Fruit fly (Drosophila melanogaster) whole organism, pupa: Measurements from ENCODE around the gene Nsf2.

Experiments
- CG10348 ChIP-seq: fragments of 200-800 bp; sonication (Bioruptor generic); IDR thresholded peaks from 2 replicates; pipeline ENCODE4 v1.3.6; 2022; ENCODE audit warnings: missing biosample characterization, missing genetic modification characterization
- CG12605 ChIP-seq: fragments of 200-800 bp; sonication (Bioruptor generic); IDR thresholded peaks from 2 replicates; pipeline ENCODE4 v1.3.6; 2022; ENCODE audit warnings: missing biosample characterization, missing genetic modification characterization
- CG13204 ChIP-seq: fragments of 200-800 bp; sonication (Bioruptor generic); optimal IDR thresholded peaks from 2 replicates; lab custom pipeline; 2018; ENCODE audit warnings: missing biosample characterization, mild to moderate bottlenecking, missing genetic modification characterization, moderate library complexity
- CG14655 ChIP-seq: fragments of 200-800 bp; sonication (Bioruptor generic); optimal IDR thresholded peaks from 3 replicates; lab custom pipeline; 2017; ENCODE audit warnings: mild to moderate bottlenecking, missing biosample characterization, missing genetic modification reagents, missing genetic modification characterization
- CG15710 ChIP-seq: fragments of 200-800 bp; sonication (Bioruptor generic); optimal IDR thresholded peaks from 2 replicates; lab custom pipeline; 2018; ENCODE audit warnings: missing biosample characterization, mild to moderate bottlenecking, missing genetic modification characterization, moderate library complexity
- CG17806 ChIP-seq: fragments of 200-800 bp; sonication (Bioruptor generic); optimal IDR thresholded peaks from 2 replicates; lab custom pipeline; 2018; ENCODE audit warnings: missing biosample characterization, mild to moderate bottlenecking, missing genetic modification characterization, moderate library complexity
- CG32121 ChIP-seq: fragments of 200-800 bp; sonication (Bioruptor generic); IDR thresholded peaks from 2 replicates; pipeline ENCODE4 v1.3.6; 2022; ENCODE audit warnings: missing biosample characterization, missing genetic modification characterization
- CG34367 ChIP-seq: fragments of 200-800 bp; sonication (Bioruptor generic); optimal IDR thresholded peaks from 2 replicates; lab custom pipeline; 2018; ENCODE audit warnings: missing biosample characterization, mild to moderate bottlenecking, missing genetic modification characterization
- CG4496 ChIP-seq: fragments of 200-800 bp; sonication (Bioruptor generic); IDR thresholded peaks from 3 replicates; pipeline ENCODE4 v1.3.6; 2022; ENCODE audit warnings: missing biosample characterization, missing genetic modification characterization
- CG8159 ChIP-seq: fragments of 200-800 bp; sonication (Bioruptor generic); optimal IDR thresholded peaks from 3 replicates; lab custom pipeline; 2018; ENCODE audit warnings: missing biosample characterization, mild to moderate bottlenecking, missing genetic modification characterization, moderate library complexity
- CG8301 ChIP-seq: fragments of 200-800 bp; sonication (Bioruptor generic); optimal IDR thresholded peaks from 2 replicates; lab custom pipeline; 2018; ENCODE audit warnings: missing biosample characterization, mild to moderate bottlenecking, missing genetic modification characterization
- CG9948 ChIP-seq: fragments of 200-800 bp; sonication (Bioruptor generic); optimal IDR thresholded peaks from 2 replicates; lab custom pipeline; 2018; ENCODE audit warnings: missing biosample characterization, mild to moderate bottlenecking, missing genetic modification characterization, moderate library complexity
- D1 ChIP-seq: fragments of 200-800 bp; sonication (Bioruptor generic); optimal IDR thresholded peaks from 2 replicates; lab custom pipeline; 2018; ENCODE audit warnings: missing biosample characterization, mild to moderate bottlenecking, missing genetic modification characterization, moderate library complexity
- EcR ChIP-seq: fragments of 200-800 bp; sonication (Bioruptor generic); optimal IDR thresholded peaks from 3 replicates; lab custom pipeline; 2019; ENCODE audit warnings: missing biosample characterization, missing genetic modification characterization, mild to moderate bottlenecking, moderate library complexity, missing genetic modification reagents
- Ets98B ChIP-seq: fragments of 200-800 bp; sonication (Bioruptor generic); IDR thresholded peaks from 2 replicates; pipeline ENCODE4 v1.3.6; 2022; ENCODE audit warnings: missing biosample characterization, missing genetic modification characterization
- Pif1A ChIP-seq: fragments of 200-800 bp; sonication (Bioruptor generic); optimal IDR thresholded peaks from 3 replicates; lab custom pipeline; 2016; ENCODE audit warnings: missing biosample characterization, missing genetic modification characterization
- Pif1B ChIP-seq: fragments of 200-800 bp; sonication (Bioruptor generic); optimal IDR thresholded peaks from 3 replicates; lab custom pipeline; 2016; ENCODE audit warnings: missing biosample characterization, missing genetic modification characterization
- Snoo ChIP-seq: fragments of 200-800 bp; sonication (Bioruptor generic); optimal IDR thresholded peaks from 3 replicates; lab custom pipeline; 2017; ENCODE audit warnings: missing biosample characterization, mild to moderate bottlenecking, missing genetic modification characterization, inconsistent platforms
- fd96Ca ChIP-seq: fragments of 200-800 bp; sonication (Bioruptor generic); IDR thresholded peaks from 3 replicates; pipeline ENCODE4 v1.3.6; 2022; ENCODE audit warnings: missing biosample characterization, missing genetic modification characterization
- gl ChIP-seq: fragments of 200-800 bp; sonication (Bioruptor generic); optimal IDR thresholded peaks from 2 replicates; lab custom pipeline; 2018; ENCODE audit warnings: missing biosample characterization, mild to moderate bottlenecking, missing genetic modification characterization
- rn ChIP-seq: fragments of 200-800 bp; sonication (Bioruptor generic); IDR thresholded peaks from 2 replicates; pipeline ENCODE4 v1.3.6; 2022; ENCODE audit warnings: missing biosample characterization, missing genetic modification characterization

The Nsf2 gene

DNA sequence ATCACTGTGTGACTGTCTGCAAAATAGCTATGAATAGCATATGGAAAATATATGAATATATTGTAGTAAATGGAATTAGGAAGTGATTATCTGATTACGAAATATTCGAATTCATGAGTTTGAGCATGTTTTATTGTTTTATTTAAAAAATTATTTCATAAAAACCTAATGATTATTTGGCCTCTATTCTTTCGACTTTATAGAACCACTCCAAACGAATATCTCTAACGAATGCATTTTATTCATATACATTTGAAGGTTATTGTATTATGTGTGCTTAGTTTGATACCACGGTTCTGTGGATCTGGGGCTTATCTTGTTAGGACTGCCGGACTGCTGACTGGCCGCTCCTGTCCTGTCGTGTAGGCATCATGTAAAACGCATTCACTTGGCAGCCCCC, 8.1 kb upstream of the Nsf2 start:
- TF ChIP-seq CG32121 (GFP tag; lab: Robert Waterston, UW) (no peak), CG4496 (GFP tag; lab: Robert Waterston, UW) (no peak), D1 (tag; lab: Kevin White, UChicago) (peak; percentile 38), gl (tag; lab: Kevin White, UChicago) (no peak), Pif1A (GFP tag; lab: Kevin White, UChicago) (no peak), CG10348 (GFP tag; lab: Robert Waterston, UW) (no peak), CG9948 (tag; lab: Kevin White, UChicago) (peak; percentile 77), Snoo (tag; lab: Kevin White, UChicago) (peak; percentile 36), Ets98B (GFP tag; lab: Robert Waterston, UW) (no peak), CG8301 (tag; lab: Kevin White, UChicago) (peak; percentile 52), rn (GFP tag; lab: Robert Waterston, UW) (no peak), CG13204 (GFP tag; lab: Kevin White, UChicago) (no peak), CG17806 (tag; lab: Kevin White, UChicago) (peak; percentile 56), CG34367 (peak; percentile 64), CG12605 (GFP tag; lab: Robert Waterston, UW) (no peak), CG8159 (tag; lab: Kevin White, UChicago) (peak; percentile 74), CG14655 (GFP tag; lab: Kevin White, UChicago) (peak; percentile 73), Pif1B (GFP tag; lab: Kevin White, UChicago) (peak; percentile 22), CG15710 (tag; lab: Kevin White, UChicago) (peak; percentile 69), EcR (no peak), fd96Ca (GFP tag; lab: Robert Waterston, UW) (no peak)
- TF ChIP-seq, all 21 proteins: peak for 10

- TF ChIP-seq rn (GFP tag; lab: Robert Waterston, UW), result peak; percentile 74
- TF ChIP-seq Pif1A (GFP tag; lab: Kevin White, UChicago), result peak; percentile 69
- peak; percentile 55 for TF ChIP-seq EcR
- TF ChIP-seq CG15710 (tag; lab: Kevin White, UChicago), result peak; percentile 92
- peak; percentile 85 for TF ChIP-seq Pif1B (GFP tag; lab: Kevin White, UChicago)
- TF ChIP-seq CG8159 (tag; lab: Kevin White, UChicago), result peak; percentile 87
- peak; percentile 81 for TF ChIP-seq CG17806 (tag; lab: Kevin White, UChicago)
- peak; percentile 83 for TF ChIP-seq CG12605 (GFP tag; lab: Robert Waterston, UW)
- peak; percentile 77 for TF ChIP-seq CG14655 (GFP tag; lab: Kevin White, UChicago)
- TF ChIP-seq D1 (tag; lab: Kevin White, UChicago), result peak; percentile 50
- TF ChIP-seq CG4496 (GFP tag; lab: Robert Waterston, UW), result peak; percentile 91
- TF ChIP-seq CG13204 (GFP tag; lab: Kevin White, UChicago), result peak; percentile 89
- peak; percentile 76 for TF ChIP-seq Snoo (tag; lab: Kevin White, UChicago)
- peak; percentile 89 for TF ChIP-seq fd96Ca (GFP tag; lab: Robert Waterston, UW)
- TF ChIP-seq Ets98B (GFP tag; lab: Robert Waterston, UW), result peak; percentile 87
- TF ChIP-seq CG10348 (GFP tag; lab: Robert Waterston, UW), result no peak
- peak; percentile 88 for TF ChIP-seq CG32121 (GFP tag; lab: Robert Waterston, UW)
- peak; percentile 90 for TF ChIP-seq CG9948 (tag; lab: Kevin White, UChicago)
- TF ChIP-seq gl (tag; lab: Kevin White, UChicago), result peak; percentile 80
- peak; percentile 90 for TF ChIP-seq CG34367
- peak; percentile 66 for TF ChIP-seq CG8301 (tag; lab: Kevin White, UChicago)
Observed at dm6 chr3R:13845250-13845699, 7.5 kb upstream of the Nsf2 start.

dm6 chr3R:13843611-13844010, 5.8 kb upstream of the Nsf2 start:
- no peak for TF ChIP-seq D1 (tag; lab: Kevin White, UChicago)
- peak; percentile 48 for TF ChIP-seq Ets98B (GFP tag; lab: Robert Waterston, UW)
- peak; percentile 20 for TF ChIP-seq CG15710 (tag; lab: Kevin White, UChicago)
- no peak for TF ChIP-seq CG10348 (GFP tag; lab: Robert Waterston, UW)
- peak; percentile 31 for TF ChIP-seq Pif1A (GFP tag; lab: Kevin White, UChicago)
- peak; percentile 41; the same call in 1 of the 2 replicates for TF ChIP-seq CG12605 (GFP tag; lab: Robert Waterston, UW)
- TF ChIP-seq Snoo (tag; lab: Kevin White, UChicago), result no peak
- no peak for TF ChIP-seq rn (GFP tag; lab: Robert Waterston, UW)
- TF ChIP-seq CG8159 (tag; lab: Kevin White, UChicago), result peak; percentile 45
- TF ChIP-seq CG32121 (GFP tag; lab: Robert Waterston, UW), result peak; percentile 38; the same call in 1 of the 2 replicates
- TF ChIP-seq gl (tag; lab: Kevin White, UChicago), result no peak
- no peak for TF ChIP-seq EcR
- no peak for TF ChIP-seq CG4496 (GFP tag; lab: Robert Waterston, UW)
- TF ChIP-seq CG13204 (GFP tag; lab: Kevin White, UChicago), result no peak
- TF ChIP-seq CG9948 (tag; lab: Kevin White, UChicago), result peak; percentile 44
- peak; percentile 21 for TF ChIP-seq Pif1B (GFP tag; lab: Kevin White, UChicago)
- peak; percentile 45 for TF ChIP-seq CG17806 (tag; lab: Kevin White, UChicago)
- peak; percentile 66 for TF ChIP-seq CG8301 (tag; lab: Kevin White, UChicago)
- peak; percentile 46; the same call in 2 of the 3 replicates for TF ChIP-seq fd96Ca (GFP tag; lab: Robert Waterston, UW)
- peak; percentile 66 for TF ChIP-seq CG14655 (GFP tag; lab: Kevin White, UChicago)
- TF ChIP-seq, all 21 proteins: peak for 12

DNA sequence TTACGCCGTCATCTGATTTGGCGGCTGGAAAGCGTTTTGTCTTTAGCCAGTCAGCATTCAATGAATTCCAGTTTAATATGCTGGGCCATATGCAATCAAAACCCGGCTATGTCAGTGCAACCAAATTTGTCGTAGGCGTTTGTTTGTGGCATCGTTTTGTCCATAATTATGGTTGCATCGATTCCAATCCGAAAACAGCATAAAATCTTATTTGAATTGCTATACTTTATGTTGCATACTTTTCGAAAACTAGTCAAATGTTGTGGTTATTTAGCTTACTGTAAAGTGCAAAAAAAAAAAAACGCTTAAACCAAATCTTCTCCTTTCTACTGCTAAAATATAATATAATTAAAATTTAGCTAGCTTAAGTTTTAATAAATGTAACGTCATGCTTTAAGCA, 4.7 kb upstream of the Nsf2 start:
- TF ChIP-seq Pif1A (GFP tag; lab: Kevin White, UChicago) (no peak), CG34367 (no peak), CG12605 (GFP tag; lab: Robert Waterston, UW) (no peak), EcR (no peak), CG8301 (tag; lab: Kevin White, UChicago) (no peak), Snoo (tag; lab: Kevin White, UChicago) (no peak), CG15710 (tag; lab: Kevin White, UChicago) (no peak)
- TF ChIP-seq, all 21 proteins: peak for 0

DNA sequence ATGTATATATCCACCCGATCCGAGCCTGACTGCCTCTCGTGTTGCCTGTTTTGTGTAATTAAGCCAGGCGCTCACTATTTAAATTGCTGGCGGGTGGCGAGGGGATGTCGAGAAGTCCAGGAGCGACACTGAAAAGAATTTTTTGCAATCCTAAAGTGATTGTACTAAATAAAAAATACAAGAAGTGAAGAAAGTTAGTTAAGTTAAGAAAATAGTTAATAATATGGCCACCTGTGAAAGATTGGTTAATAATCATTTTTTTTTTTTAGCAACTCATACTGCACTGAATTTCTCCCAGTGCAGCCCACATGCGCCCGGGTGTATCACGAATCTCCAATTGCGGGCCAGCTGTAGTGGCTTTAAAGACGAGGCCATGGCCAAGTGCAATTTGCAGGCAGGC, 3.2 kb upstream of the Nsf2 start:
- TF ChIP-seq CG17806 (tag; lab: Kevin White, UChicago) (peak; percentile 57), CG8301 (tag; lab: Kevin White, UChicago) (peak; percentile 44), Pif1B (GFP tag; lab: Kevin White, UChicago) (peak; percentile 67), D1 (tag; lab: Kevin White, UChicago) (no peak), Snoo (tag; lab: Kevin White, UChicago) (peak; percentile 3), CG8159 (tag; lab: Kevin White, UChicago) (peak; percentile 69), Pif1A (GFP tag; lab: Kevin White, UChicago) (peak; percentile 57), CG15710 (tag; lab: Kevin White, UChicago) (peak; percentile 75), EcR (no peak), fd96Ca (GFP tag; lab: Robert Waterston, UW) (peak; percentile 39; the same call in 1 of the 3 replicates), CG4496 (GFP tag; lab: Robert Waterston, UW) (peak; percentile 41; the same call in 1 of the 3 replicates), CG12605 (GFP tag; lab: Robert Waterston, UW) (0 out of 2 replicates have a peak, but pooled peaks have one; percentile 36), CG34367 (peak; percentile 62), CG13204 (GFP tag; lab: Kevin White, UChicago) (peak; percentile 20), CG14655 (GFP tag; lab: Kevin White, UChicago) (peak; percentile 72), gl (tag; lab: Kevin White, UChicago) (peak; percentile 25), CG10348 (GFP tag; lab: Robert Waterston, UW) (no peak), CG9948 (tag; lab: Kevin White, UChicago) (peak; percentile 64), CG32121 (GFP tag; lab: Robert Waterston, UW) (no peak), rn (GFP tag; lab: Robert Waterston, UW) (no peak), Ets98B (GFP tag; lab: Robert Waterston, UW) (peak; percentile 41; the same call in 1 of the 2 replicates)
